Worm (Caenorhabditis elegans) whole organism, L4/young adult: ENCODE data around the gene T22F3.7.

ENCODE experiments used
- W03F9.2 ChIP-seq: fragments of 150-350 bp; optimal IDR thresholded peaks from 2 replicates; lab custom pipeline; 2014; ENCODE audit warnings: missing biosample characterization, missing genetic modification characterization
- dao-5 ChIP-seq: sonication (generic microtip); optimal IDR thresholded peaks from 2 replicates; lab custom pipeline; 2016; ENCODE audit warnings: missing genotype, missing genetic modification characterization, moderate library complexity, missing compliant biosample characterization
- him-1 ChIP-seq: sonication (generic microtip); optimal IDR thresholded peaks from 2 replicates; lab custom pipeline; 2016; ENCODE audit warnings: missing genotype, missing genetic modification reagents, missing genetic modification characterization, missing compliant biosample characterization

Gene T22F3.7

DNA sequence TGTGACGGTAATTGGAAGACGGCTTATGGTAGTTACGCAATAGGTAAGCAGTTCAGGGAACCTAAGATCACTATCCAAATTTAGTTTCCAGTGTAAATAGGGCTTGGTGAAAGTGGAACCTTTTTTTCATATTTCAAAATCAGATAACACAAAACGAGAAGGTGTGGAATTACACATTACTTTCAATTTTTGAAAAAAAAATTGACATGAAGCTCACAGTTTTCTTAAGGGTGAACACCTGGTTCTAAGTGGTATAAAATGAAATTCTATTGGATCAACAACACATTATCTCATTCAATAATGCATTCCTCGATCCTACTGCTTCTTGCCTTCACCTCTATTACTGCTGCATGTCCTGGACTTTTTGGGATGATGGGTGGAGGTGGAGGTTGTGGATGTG, 44.5 kb downstream of the T22F3.7 start, which contains the start of gene grl-30:
TSS of gene grl-30 (plus strand) at position 301 of the 400 bp plus-strand sequence.
- TF ChIP-seq him-1 (tag; lab: Kevin White, UChicago) (no peak), dao-5 (tag; lab: Kevin White, UChicago) (no peak), W03F9.2 (tag; lab: Kevin White, UChicago) (no peak)

DNA sequence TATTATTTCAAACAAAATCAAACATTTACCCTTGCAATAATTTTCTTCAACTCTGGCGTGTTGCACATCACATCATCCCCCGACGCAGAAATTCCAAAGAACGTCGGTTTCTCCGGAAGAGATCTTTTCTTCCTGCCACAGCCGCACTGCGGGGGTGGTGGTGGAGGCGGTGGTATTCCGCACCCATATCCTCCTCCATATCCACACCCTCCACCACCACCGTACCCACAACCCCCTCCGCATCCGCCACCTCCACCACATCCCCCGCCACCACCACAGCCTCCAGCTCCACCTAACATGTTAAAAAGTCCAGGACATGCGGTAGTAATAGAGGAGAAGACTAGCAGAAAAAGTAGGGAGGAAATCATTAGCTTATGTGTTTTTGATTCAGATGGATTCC, 45.6 kb downstream of the T22F3.7 start, which contains the start of gene grl-29:
TSS of gene grl-29 (minus strand) at position 368 of the 400 bp plus-strand sequence.
- TF ChIP-seq dao-5 (tag; lab: Kevin White, UChicago), result no peak
- no peak for TF ChIP-seq him-1 (tag; lab: Kevin White, UChicago)
- no peak for TF ChIP-seq W03F9.2 (tag; lab: Kevin White, UChicago)

DNA sequence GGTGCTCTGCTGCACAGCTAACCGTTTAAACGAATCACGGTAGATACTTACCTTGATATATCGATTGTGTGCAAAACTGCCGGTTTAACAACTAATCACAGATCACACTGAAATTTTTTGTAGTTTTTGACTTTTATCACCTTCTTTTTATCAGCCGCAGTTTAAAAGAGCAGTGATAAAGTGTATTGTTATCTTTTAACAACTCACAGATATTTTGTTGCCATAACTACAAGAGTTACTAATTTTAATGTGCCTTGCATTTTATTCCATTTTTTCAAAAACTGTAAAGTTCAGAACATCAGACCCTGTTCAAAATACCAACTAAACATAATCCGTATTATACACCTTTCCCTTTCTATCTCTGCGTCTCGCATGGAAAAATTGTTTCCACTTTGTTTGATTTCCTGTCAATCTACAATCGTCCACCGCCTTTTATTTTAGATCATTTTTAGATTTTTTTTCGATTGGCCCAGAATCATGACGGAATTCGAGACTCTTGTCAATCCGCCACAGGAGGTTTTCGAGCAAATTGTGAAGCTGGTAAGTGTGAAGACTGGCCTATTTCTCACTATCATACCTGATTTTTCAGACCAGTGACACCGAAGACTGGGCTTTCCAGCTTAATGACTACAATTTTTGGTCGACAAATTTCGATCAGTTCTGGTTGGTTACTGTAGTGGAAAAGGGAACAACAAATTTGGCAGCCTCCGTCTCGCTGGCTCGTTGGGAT, 47.6 kb downstream of the T22F3.7 start, which contains the start of gene T24A6.20:
TSS of gene T24A6.20 (plus strand) at position 395 of the 730 bp plus-strand sequence.
- TF ChIP-seq him-1 (tag; lab: Kevin White, UChicago), result no peak
- TF ChIP-seq W03F9.2 (tag; lab: Kevin White, UChicago), result no peak
- no peak for TF ChIP-seq dao-5 (tag; lab: Kevin White, UChicago)

DNA sequence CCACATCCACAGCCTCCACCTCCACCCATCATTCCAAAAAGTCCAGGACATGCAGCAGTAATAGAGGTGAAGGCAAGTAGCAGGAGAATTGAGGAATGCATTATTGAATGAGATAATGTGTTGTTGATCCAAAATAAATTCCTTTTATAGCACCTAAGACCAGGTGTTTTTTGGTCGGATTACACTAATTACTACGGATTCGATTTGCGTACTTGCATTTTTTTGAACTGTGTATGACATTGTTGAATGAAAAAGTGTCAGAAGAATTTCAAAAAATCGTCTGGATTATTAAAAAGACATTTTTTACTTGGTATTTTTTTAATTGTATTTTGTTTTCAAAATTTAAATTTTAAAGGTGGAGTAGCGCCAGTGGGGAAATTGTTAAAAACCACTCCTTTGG, 48.7 kb downstream of the T22F3.7 start, which contains the start of gene grl-28:
TSS of gene grl-28 (minus strand) at position 101 of the 400 bp plus-strand sequence.
- TF ChIP-seq dao-5 (tag; lab: Kevin White, UChicago), result no peak
- no peak for TF ChIP-seq him-1 (tag; lab: Kevin White, UChicago)
- no peak for TF ChIP-seq W03F9.2 (tag; lab: Kevin White, UChicago)

DNA sequence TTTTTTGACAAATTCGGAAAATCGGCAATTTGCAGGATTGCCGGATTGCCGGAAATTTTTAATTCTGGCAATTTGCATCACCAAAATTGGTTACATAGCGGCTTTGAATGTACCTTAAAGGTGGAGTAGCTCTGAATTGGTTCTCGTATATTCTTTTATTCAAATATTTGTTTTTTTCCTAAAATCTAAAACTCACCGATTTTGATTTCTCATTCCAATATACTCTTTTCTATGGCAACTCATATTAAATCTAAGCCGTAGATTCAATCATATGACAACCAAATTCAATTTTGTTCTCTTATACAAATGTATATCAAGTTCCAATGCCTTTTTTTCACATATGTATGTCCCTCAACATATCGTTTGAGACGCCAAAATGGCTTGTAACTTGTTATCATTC, 50.9 kb downstream of the T22F3.7 start, which contains the start of gene sri-21:
TSS of gene sri-21 (plus strand) at position 301 of the 400 bp plus-strand sequence.
- no peak for TF ChIP-seq him-1 (tag; lab: Kevin White, UChicago)
- no peak for TF ChIP-seq W03F9.2 (tag; lab: Kevin White, UChicago)
- TF ChIP-seq dao-5 (tag; lab: Kevin White, UChicago), result no peak

DNA sequence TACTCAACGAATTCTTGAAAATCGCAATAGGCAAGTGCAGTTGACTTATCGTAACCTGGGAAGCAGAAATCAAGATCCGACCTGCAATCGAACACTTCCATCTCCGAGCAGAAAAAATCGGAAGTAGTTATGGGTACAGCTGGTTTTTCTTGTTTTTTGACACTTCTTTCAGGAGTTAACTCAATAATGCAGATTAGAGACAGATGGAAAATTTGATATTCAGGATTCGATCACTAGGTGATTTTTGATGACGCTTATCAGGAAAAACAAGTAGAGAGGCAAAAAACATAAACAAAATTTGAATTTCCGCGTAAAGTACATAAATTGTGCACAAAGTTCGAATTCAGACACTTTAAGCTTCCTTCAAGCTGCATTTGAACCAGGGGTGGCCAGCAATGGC, 51.7 kb downstream of the T22F3.7 start, which contains the start of gene srw-130:
TSS of gene srw-130 (minus strand) at position 101 of the 400 bp plus-strand sequence.
- no peak for TF ChIP-seq dao-5 (tag; lab: Kevin White, UChicago)
- no peak for TF ChIP-seq W03F9.2 (tag; lab: Kevin White, UChicago)
- no peak for TF ChIP-seq him-1 (tag; lab: Kevin White, UChicago)
